Fruit fly (Drosophila melanogaster) whole organism, embryonic: ENCODE results near the gene CG5290.

Experiments
- Ada2b ChIP-seq: fragments of 200-800 bp; sonication (Bioruptor generic); IDR thresholded peaks from 2 replicates; pipeline ENCODE4 v1.3.6; 2022; ENCODE audit warnings: missing biosample characterization, missing genetic modification characterization
- C15 ChIP-seq: fragments of 200-800 bp; sonication (Bioruptor generic); IDR thresholded peaks from 3 replicates; pipeline ENCODE4 v1.3.6; 2022; ENCODE audit warnings: missing biosample characterization, missing genetic modification characterization
- CG10565 ChIP-seq: fragments of 200-800 bp; sonication (Bioruptor generic); optimal IDR thresholded peaks from 3 replicates; lab custom pipeline; 2016; ENCODE audit warnings: missing biosample characterization, mild to moderate bottlenecking, missing genetic modification characterization
- CG11247 ChIP-seq: fragments of 200-800 bp; sonication (Bioruptor generic); IDR thresholded peaks from 2 replicates; pipeline ENCODE4 v1.3.6; 2022; ENCODE audit warnings: missing biosample characterization, missing genetic modification characterization
- CG11398 ChIP-seq: fragments of 200-800 bp; sonication (Bioruptor generic); optimal IDR thresholded peaks from 2 replicates; lab custom pipeline; 2016; ENCODE audit warnings: missing biosample characterization, missing genetic modification characterization
- CG11723 ChIP-seq: fragments of 200-800 bp; sonication (Bioruptor generic); optimal IDR thresholded peaks from 2 replicates; lab custom pipeline; 2017; ENCODE audit warnings: missing biosample characterization, mild to moderate bottlenecking, missing genetic modification characterization
- CG12071 ChIP-seq: fragments of 200-800 bp; sonication (Bioruptor generic); optimal IDR thresholded peaks from 3 replicates; lab custom pipeline; 2018; ENCODE audit warnings: missing biosample characterization, mild to moderate bottlenecking, missing genetic modification characterization
- CG13424 ChIP-seq: fragments of 200-800 bp; sonication (Bioruptor generic); optimal IDR thresholded peaks from 2 replicates; lab custom pipeline; 2019; ENCODE audit warnings: missing biosample characterization, mild to moderate bottlenecking, missing genetic modification characterization, moderate library complexity
- CG13775 ChIP-seq: fragments of 200-800 bp; sonication (Bioruptor generic); optimal IDR thresholded peaks from 3 replicates; lab custom pipeline; 2017; ENCODE audit warnings: missing biosample characterization, mild to moderate bottlenecking, missing genetic modification characterization
- CG14014 ChIP-seq: fragments of 200-800 bp; sonication (Bioruptor generic); IDR thresholded peaks from 2 replicates; pipeline ENCODE4 v1.3.6; 2022; ENCODE audit warnings: missing biosample characterization, missing genetic modification characterization
- CG16813 ChIP-seq: fragments of 200-800 bp; sonication (Bioruptor generic); IDR thresholded peaks from 3 replicates; pipeline ENCODE4 v1.3.6; 2022; ENCODE audit warnings: missing biosample characterization, missing genetic modification characterization; ENCODE audit not compliant: partially characterized antibody
- CG17829 ChIP-seq: fragments of 200-800 bp; optimal IDR thresholded peaks from 2 replicates; lab custom pipeline; 2019; ENCODE audit warnings: missing biosample characterization, mild to moderate bottlenecking, missing genetic modification characterization, moderate library complexity
- CG17912 ChIP-seq: fragments of 200-800 bp; sonication (Bioruptor generic); optimal IDR thresholded peaks from 2 replicates; lab custom pipeline; 2018; ENCODE audit warnings: missing biosample characterization, mild to moderate bottlenecking, missing genetic modification characterization
- CG31365 ChIP-seq: fragments of 200-800 bp; sonication (Bioruptor generic); optimal IDR thresholded peaks from 2 replicates; lab custom pipeline; 2018; ENCODE audit warnings: missing biosample characterization, mild to moderate bottlenecking, missing genetic modification characterization
- CG3407 ChIP-seq: fragments of 200-800 bp; sonication (Bioruptor generic); optimal IDR thresholded peaks from 2 replicates; lab custom pipeline; 2018; ENCODE audit warnings: missing biosample characterization, mild to moderate bottlenecking, missing genetic modification characterization
- CG34224 ChIP-seq: fragments of 200-800 bp; sonication (Bioruptor generic); IDR thresholded peaks from 3 replicates; pipeline ENCODE4 v1.3.6; 2022; ENCODE audit warnings: missing biosample characterization, missing genetic modification characterization; ENCODE audit not compliant: partially characterized antibody
- CG5953 ChIP-seq: fragments of 200-800 bp; sonication (Bioruptor generic); IDR thresholded peaks from 2 replicates; pipeline ENCODE4 v1.3.6; 2022; ENCODE audit warnings: missing biosample characterization, missing genetic modification characterization
- CG6683 ChIP-seq: fragments of 200-800 bp; sonication (Bioruptor generic); optimal IDR thresholded peaks from 2 replicates; lab custom pipeline; 2017; ENCODE audit warnings: missing biosample characterization, mild to moderate bottlenecking, missing genetic modification characterization, missing genetic modification reagents
- CG6765 ChIP-seq: fragments of 200-800 bp; sonication (Bioruptor generic); optimal IDR thresholded peaks from 3 replicates; lab custom pipeline; 2017; ENCODE audit warnings: missing biosample characterization, mild to moderate bottlenecking, missing genetic modification characterization
- CG7786 ChIP-seq: fragments of 200-800 bp; sonication (Bioruptor generic); optimal IDR thresholded peaks from 2 replicates; lab custom pipeline; 2016; ENCODE audit warnings: missing biosample characterization, missing genetic modification characterization
- CG7839 ChIP-seq: fragments of 200-800 bp; sonication (Bioruptor generic); optimal IDR thresholded peaks from 3 replicates; lab custom pipeline; 2018; ENCODE audit warnings: missing biosample characterization, mild to moderate bottlenecking, missing genetic modification characterization, moderate library complexity
- CG7987 ChIP-seq: fragments of 200-800 bp; sonication (Bioruptor generic); optimal IDR thresholded peaks from 2 replicates; lab custom pipeline; 2018; ENCODE audit warnings: missing biosample characterization, mild to moderate bottlenecking, missing genetic modification characterization, moderate library complexity
- Deaf1 ChIP-seq: fragments of 200-800 bp; optimal IDR thresholded peaks from 3 replicates; lab custom pipeline; 2019; ENCODE audit warnings: missing biosample characterization, mild to moderate bottlenecking, missing genetic modification characterization, moderate library complexity
- Dfd ChIP-seq, 2 experiments: fragments of >200 bp; optimal IDR thresholded peaks; 2 replicates each; lab custom pipeline; 2017; ENCODE audit warnings: missing biosample characterization in 2 of 2, missing genetic modification characterization in 2 of 2
- Dip3 ChIP-seq: fragments of 200-800 bp; sonication (Bioruptor generic); optimal IDR thresholded peaks from 3 replicates; lab custom pipeline; 2016; ENCODE audit warnings: missing biosample characterization, missing genetic modification characterization
- Drgx ChIP-seq: fragments of 200-800 bp; sonication (Bioruptor generic); IDR thresholded peaks from 2 replicates; pipeline ENCODE4 v1.3.6; 2022; ENCODE audit warnings: missing biosample characterization, missing genetic modification characterization
- HLH3B ChIP-seq: fragments of 200-800 bp; sonication (Bioruptor generic); IDR thresholded peaks from 2 replicates; pipeline ENCODE4 v1.3.6; 2022; ENCODE audit warnings: missing biosample characterization, missing genetic modification characterization
- HLHmδ ChIP-seq: fragments of 200-800 bp; sonication (Bioruptor generic); optimal IDR thresholded peaks from 2 replicates; lab custom pipeline; 2018; ENCODE audit warnings: missing biosample characterization, mild to moderate bottlenecking, missing genetic modification characterization, moderate library complexity
- Lim3 ChIP-seq: fragments of 200-800 bp; sonication (Bioruptor generic); IDR thresholded peaks from 2 replicates; pipeline ENCODE4 v1.3.6; 2022; ENCODE audit warnings: missing biosample characterization, missing genetic modification characterization
- Med ChIP-seq: fragments of 200-800 bp; sonication (Bioruptor generic); peaks from one replicate; lab custom pipeline; 2016; ENCODE audit warnings: missing biosample characterization, missing genetic modification characterization, mild to moderate bottlenecking, inconsistent platforms, moderate library complexity
- Mes4 ChIP-seq: fragments of 200-800 bp; sonication (Bioruptor generic); optimal IDR thresholded peaks from 2 replicates; lab custom pipeline; 2016; ENCODE audit warnings: missing biosample characterization, missing genetic modification characterization
- Nf-YC ChIP-seq: fragments of 200-800 bp; optimal IDR thresholded peaks from 3 replicates; lab custom pipeline; 2019; ENCODE audit warnings: missing biosample characterization, mild to moderate bottlenecking, missing genetic modification characterization, moderate library complexity
- NfI ChIP-seq: fragments of 200-800 bp; sonication (Bioruptor generic); optimal IDR thresholded peaks from 3 replicates; lab custom pipeline; 2018; ENCODE audit warnings: missing biosample characterization, mild to moderate bottlenecking, missing genetic modification characterization, moderate library complexity
- Sry-β ChIP-seq: fragments of 200-800 bp; sonication (Bioruptor generic); optimal IDR thresholded peaks from 2 replicates; lab custom pipeline; 2018; ENCODE audit warnings: missing biosample characterization, mild to moderate bottlenecking, missing genetic modification characterization, moderate library complexity
- Ssrp ChIP-seq: fragments of 200-800 bp; sonication (Bioruptor generic); optimal IDR thresholded peaks from 2 replicates; lab custom pipeline; 2018; ENCODE audit warnings: missing biosample characterization, mild to moderate bottlenecking, missing genetic modification characterization, moderate library complexity
- Tbp ChIP-seq: fragments of >200 bp; optimal IDR thresholded peaks from 2 replicates; lab custom pipeline; 2018; ENCODE audit warnings: missing biosample characterization, missing genetic modification characterization
- Trl ChIP-seq, 3 experiments: fragments of >200 bp in 2 of 3; fragments of 200-800 bp in 1 of 3; sonication (Bioruptor generic) in 1 of 3; optimal IDR thresholded peaks; 2 replicates in 1 of 3; 3 replicates in 2 of 3; lab custom pipeline; 2016 to 2017; ENCODE audit warnings: missing biosample characterization in 1 of 3, missing genetic modification characterization in 1 of 3
- bbx ChIP-seq: fragments of 200-800 bp; sonication (Bioruptor generic); IDR thresholded peaks from 2 replicates; pipeline ENCODE4 v1.3.6; 2022; ENCODE audit warnings: missing biosample characterization, missing genetic modification characterization; ENCODE audit not compliant: partially characterized antibody
- caup ChIP-seq: fragments of 200-800 bp; sonication (Bioruptor generic); optimal IDR thresholded peaks from 3 replicates; lab custom pipeline; 2017; ENCODE audit warnings: missing biosample characterization, mild to moderate bottlenecking, missing genetic modification characterization, moderate library complexity; ENCODE audit not compliant: severe bottlenecking
- ems ChIP-seq: fragments of 200-800 bp; sonication (Bioruptor generic); optimal IDR thresholded peaks from 3 replicates; lab custom pipeline; 2016; ENCODE audit warnings: missing biosample characterization, missing genetic modification characterization
- gfzf ChIP-seq: fragments of 200-800 bp; sonication (Bioruptor generic); optimal IDR thresholded peaks from 2 replicates; lab custom pipeline; 2016; ENCODE audit warnings: missing biosample characterization, mild to moderate bottlenecking, missing genetic modification characterization, moderate library complexity
- kah ChIP-seq: fragments of 200-800 bp; sonication (Bioruptor generic); optimal IDR thresholded peaks from 2 replicates; lab custom pipeline; 2018; ENCODE audit warnings: missing biosample characterization, mild to moderate bottlenecking, missing genetic modification characterization
- nau ChIP-seq: fragments of 200-800 bp; sonication (Bioruptor generic); optimal IDR thresholded peaks from 3 replicates; lab custom pipeline; 2017; ENCODE audit warnings: missing biosample characterization, mild to moderate bottlenecking, missing genetic modification characterization, missing genetic modification reagents
- odd ChIP-seq: fragments of 200-800 bp; sonication (Bioruptor generic); optimal IDR thresholded peaks from 2 replicates; lab custom pipeline; 2017; ENCODE audit warnings: missing biosample characterization, mild to moderate bottlenecking, missing genetic modification characterization
- pita ChIP-seq: fragments of 200-800 bp; sonication (Bioruptor generic); optimal IDR thresholded peaks from 2 replicates; lab custom pipeline; 2017; ENCODE audit warnings: missing biosample characterization, mild to moderate bottlenecking, missing genetic modification characterization
- pnt ChIP-seq: fragments of 200-800 bp; sonication (Bioruptor generic); optimal IDR thresholded peaks from 3 replicates; lab custom pipeline; 2016; ENCODE audit warnings: missing biosample characterization, missing genetic modification characterization
- psq ChIP-seq: fragments of 200-800 bp; sonication (Bioruptor generic); optimal IDR thresholded peaks from 2 replicates; lab custom pipeline; 2017; ENCODE audit warnings: missing biosample characterization, missing genetic modification characterization
- scrt ChIP-seq: fragments of 200-800 bp; sonication (Bioruptor generic); optimal IDR thresholded peaks from 2 replicates; lab custom pipeline; 2018; ENCODE audit warnings: missing biosample characterization, mild to moderate bottlenecking, missing genetic modification characterization, moderate library complexity
- sim ChIP-seq: fragments of 200-800 bp; sonication (Bioruptor generic); IDR thresholded peaks from 2 replicates; pipeline ENCODE4 v1.3.6; 2022; ENCODE audit warnings: missing biosample characterization, missing genetic modification characterization
- so ChIP-seq: fragments of 200-800 bp; sonication (Bioruptor generic); IDR thresholded peaks from 3 replicates; pipeline ENCODE4 v1.3.6; 2022; ENCODE audit warnings: missing biosample characterization, missing genetic modification characterization
- trem ChIP-seq: fragments of 200-800 bp; optimal IDR thresholded peaks from 3 replicates; lab custom pipeline; 2019; ENCODE audit warnings: missing biosample characterization, mild to moderate bottlenecking, missing genetic modification characterization, moderate library complexity

Gene CG5290

dm6 chr3L:17941575-17941974 lies 29.2 kb upstream of the CG5290 start (continued):
- TF ChIP-seq CG5953 (GFP tag; lab: Robert Waterston, UW) (no peak), NfI (GFP tag; lab: Kevin White, UChicago) (peak; percentile 20), CG13424 (tag; lab: Kevin White, UChicago) (peak; percentile 21), scrt (GFP tag; lab: Kevin White, UChicago) (peak; percentile 37), CG7839 (tag; lab: Kevin White, UChicago) (peak; percentile 59), caup (GFP tag; lab: Kevin White, UChicago) (no peak), bbx (GFP tag; lab: Robert Waterston, UW) (no peak), Drgx (no peak), Deaf1 (tag; lab: Kevin White, UChicago) (no peak), CG6683 (GFP tag; lab: Kevin White, UChicago) (no peak), CG13775 (GFP tag; lab: Kevin White, UChicago) (peak; percentile 12), CG17912 (GFP tag; lab: Kevin White, UChicago) (no peak), Sry-β (no peak), Dfd (GFP tag; optimal IDR thresholded peaks at IDR 0.05; lab: Kevin White, UChicago) (no peak), gfzf (GFP tag; lab: Kevin White, UChicago) (no peak), CG12071 (GFP tag; lab: Kevin White, UChicago) (no peak), CG16813 (no peak), pita (GFP tag; lab: Kevin White, UChicago) (no peak), Ssrp (tag; lab: Kevin White, UChicago) (no peak), kah (GFP tag; lab: Kevin White, UChicago) (no peak), sim (GFP tag; lab: Robert Waterston, UW) (no peak), CG10565 (no peak), CG14014 (no peak), CG17829 (tag; lab: Kevin White, UChicago) (no peak), HLHmδ (GFP tag; lab: Kevin White, UChicago) (no peak), CG11398 (GFP tag; lab: Kevin White, UChicago) (no peak), Nf-YC (no peak), CG11723 (no peak), Lim3 (GFP tag; lab: Robert Waterston, UW) (no peak), odd (GFP tag; lab: Kevin White, UChicago) (no peak), nau (no peak), Med (GFP tag; lab: Kevin White, UChicago) (peak; percentile 79), Tbp (GFP tag; lab: Kevin White, UChicago) (no peak), Mes4 (GFP tag; lab: Kevin White, UChicago) (no peak), CG6765 (GFP tag; lab: Kevin White, UChicago) (no peak), HLH3B (GFP tag; lab: Robert Waterston, UW) (no peak), ems (GFP tag; lab: Kevin White, UChicago) (no peak), CG7786 (no peak), so (GFP tag; lab: Robert Waterston, UW) (no peak), Ada2b (GFP tag; lab: Robert Waterston, UW) (peak; percentile 7; the same call in 1 of the 2 replicates), CG34224 (GFP tag; lab: Robert Waterston, UW) (no peak), Dip3 (no peak), CG7987 (GFP tag; lab: Kevin White, UChicago) (no peak), trem (tag; lab: Kevin White, UChicago) (no peak), CG11247 (GFP tag; lab: Robert Waterston, UW) (no peak), CG31365 (tag; lab: Kevin White, UChicago) (no peak), psq (no peak), C15 (GFP tag; lab: Robert Waterston, UW) (no peak), pnt (GFP tag; lab: Kevin White, UChicago) (no peak), Trl (optimal IDR thresholded peaks at IDR 0.05; lab: Kevin White, UChicago) (no peak), Trl (GFP tag; optimal IDR thresholded peaks at IDR 0.05; lab: Kevin White, UChicago) (no peak), CG3407 (no peak)
